Worm (Caenorhabditis elegans) whole organism, young adult: ENCODE measurements around the gene F44B9.8.

Experiments used
- B0261.1 ChIP-seq: sonication (generic microtip); optimal IDR thresholded peaks from 2 replicates; lab custom pipeline; 2016; ENCODE audit warnings: mild to moderate bottlenecking, missing genetic modification characterization, moderate library complexity, missing compliant biosample characterization
- C06A6.2 ChIP-seq: fragments of 200-800 bp; sonication (Bioruptor generic); conservative IDR thresholded peaks from 2 replicates; pipeline ENCODE4 v1.3.6; 2022; ENCODE audit warnings: missing genetic modification characterization, missing compliant biosample characterization
- C17E4.6 ChIP-seq: fragments of 200-800 bp; sonication (Bioruptor generic); IDR thresholded peaks from 2 replicates; pipeline ENCODE4 v1.3.6; 2022; ENCODE audit warnings: missing genetic modification reagents, missing genetic modification characterization, missing compliant biosample characterization
- D2030.7 ChIP-seq: fragments of 200-800 bp; sonication (Bioruptor generic); IDR thresholded peaks from 2 replicates; pipeline ENCODE4 v1.3.6; 2022; ENCODE audit warnings: missing genetic modification reagents, missing genetic modification characterization, missing compliant biosample characterization
- F23B12.7 ChIP-seq: sonication (generic microtip); optimal IDR thresholded peaks from 2 replicates; lab custom pipeline; 2017; ENCODE audit warnings: missing genetic modification characterization, mild to moderate bottlenecking, missing compliant biosample characterization, antibody characterized with exemption, moderate library complexity; ENCODE audit not compliant: insufficient read depth
- F39B2.1 ChIP-seq: fragments of 200-800 bp; sonication (Bioruptor generic); IDR thresholded peaks from 2 replicates; pipeline ENCODE4 v1.3.6; 2022; ENCODE audit warnings: missing genetic modification reagents, missing genetic modification characterization, missing compliant biosample characterization
- K11D2.4 ChIP-seq: fragments of 200-800 bp; sonication (Bioruptor generic); IDR thresholded peaks from 2 replicates; pipeline ENCODE4 v1.3.6; 2022; ENCODE audit warnings: missing genetic modification reagents, missing genetic modification characterization, missing compliant biosample characterization
- T26A5.8 ChIP-seq: sonication (generic microtip); optimal IDR thresholded peaks from 2 replicates; lab custom pipeline; 2016; ENCODE audit warnings: missing genetic modification characterization, missing compliant biosample characterization
- Y56A3A.18 ChIP-seq: fragments of 200-800 bp; sonication (Bioruptor generic); IDR thresholded peaks from 2 replicates; pipeline ENCODE4 v1.3.6; 2022; ENCODE audit warnings: missing genetic modification reagents, missing genetic modification characterization, missing compliant biosample characterization
- Y67H2A.10 ChIP-seq: fragments of 200-800 bp; sonication (Bioruptor generic); conservative IDR thresholded peaks from 2 replicates; pipeline ENCODE4 v1.3.6; 2022; ENCODE audit warnings: missing genetic modification reagents, missing genetic modification characterization, missing compliant biosample characterization
- ama-1 ChIP-seq, 3 experiments: fragments of 150-350 bp in 1 of 3; sonication (generic microtip) in 2 of 3; optimal IDR thresholded peaks; 2 replicates each; lab custom pipeline; 2014 to 2018; ENCODE audit warnings: missing biosample characterization in 2 of 3, missing genetic modification characterization in 2 of 3, missing genetic modification reagents in 2 of 3
- aptf-3 ChIP-seq: fragments of 200-800 bp; sonication (Bioruptor generic); IDR thresholded peaks from 2 replicates; pipeline ENCODE4 v1.3.6; 2022; ENCODE audit warnings: missing genetic modification characterization, missing compliant biosample characterization
- athp-1 ChIP-seq: sonication (generic microtip); optimal IDR thresholded peaks from 2 replicates; lab custom pipeline; 2017; ENCODE audit warnings: mild to moderate bottlenecking, missing genetic modification characterization, missing compliant biosample characterization
- attf-3 ChIP-seq: fragments of 200-800 bp; sonication (Bioruptor generic); conservative IDR thresholded peaks from 2 replicates; pipeline ENCODE4 v1.3.6; 2022; ENCODE audit warnings: missing genetic modification reagents, missing genetic modification characterization, missing compliant biosample characterization
- attf-6 ChIP-seq: fragments of 200-800 bp; sonication (Bioruptor generic); IDR thresholded peaks from 2 replicates; pipeline ENCODE4 v1.3.6; 2022; ENCODE audit warnings: missing genetic modification reagents, missing genetic modification characterization, missing compliant biosample characterization
- bed-1 ChIP-seq: fragments of 200-800 bp; sonication (Bioruptor generic); IDR thresholded peaks from 2 replicates; pipeline ENCODE4 v1.3.6; 2022; ENCODE audit warnings: missing genetic modification reagents, missing genetic modification characterization, missing compliant biosample characterization
- cebp-2 ChIP-seq: fragments of 200-800 bp; sonication (Bioruptor generic); IDR thresholded peaks from 2 replicates; pipeline ENCODE4 v1.3.6; 2022; ENCODE audit warnings: missing genetic modification characterization, missing compliant biosample characterization
- chd-7 ChIP-seq: sonication (generic microtip); optimal IDR thresholded peaks from 2 replicates; lab custom pipeline; 2016; ENCODE audit warnings: mild to moderate bottlenecking, missing genetic modification characterization, moderate library complexity, missing compliant biosample characterization
- die-1 ChIP-seq: sonication (generic microtip); optimal IDR thresholded peaks from 2 replicates; lab custom pipeline; 2016; ENCODE audit warnings: missing genotype, mild to moderate bottlenecking, missing genetic modification characterization, missing compliant biosample characterization
- dpl-1 ChIP-seq: fragments of 150-350 bp; optimal IDR thresholded peaks from 2 replicates; lab custom pipeline; 2014; ENCODE audit warnings: missing biosample characterization, missing genetic modification reagents, missing genetic modification characterization
- efl-1 ChIP-seq: fragments of 150-350 bp; optimal IDR thresholded peaks from 2 replicates; lab custom pipeline; 2014; ENCODE audit warnings: missing biosample characterization, missing genetic modification reagents, missing genetic modification characterization
- egl-18 ChIP-seq: fragments of 200-800 bp; sonication (Bioruptor generic); IDR thresholded peaks from 2 replicates; pipeline ENCODE4 v1.3.6; 2022; ENCODE audit warnings: missing genetic modification reagents, missing genetic modification characterization, missing compliant biosample characterization
- egl-44 ChIP-seq: fragments of 200-800 bp; sonication (Bioruptor generic); IDR thresholded peaks from 2 replicates; pipeline ENCODE4 v1.3.6; 2022; ENCODE audit warnings: missing genetic modification reagents, missing genetic modification characterization, missing compliant biosample characterization
- hmg-1.2 ChIP-seq: fragments of 200-800 bp; sonication (Bioruptor generic); IDR thresholded peaks from 2 replicates; pipeline ENCODE4 v1.3.6; 2022; ENCODE audit warnings: missing genetic modification reagents, missing genetic modification characterization, missing compliant biosample characterization
- hsf-1 ChIP-seq: fragments of 200-800 bp; sonication (Bioruptor generic); IDR thresholded peaks from 2 replicates; pipeline ENCODE4 v1.3.6; 2022; ENCODE audit warnings: missing genetic modification reagents, missing genetic modification characterization, missing compliant biosample characterization
- lag-1 ChIP-seq: fragments of 200-800 bp; sonication (Bioruptor generic); IDR thresholded peaks from 2 replicates; pipeline ENCODE4 v1.3.6; 2022; ENCODE audit warnings: missing genetic modification reagents, missing genetic modification characterization, missing compliant biosample characterization
- let-526 ChIP-seq: fragments of 200-800 bp; sonication (Bioruptor generic); IDR thresholded peaks from 2 replicates; pipeline ENCODE4 v1.3.6; 2022; ENCODE audit warnings: missing genetic modification reagents, missing genetic modification characterization, missing compliant biosample characterization
- let-607 ChIP-seq, 2 experiments: fragments of 200-800 bp in 1 of 2; sonication (Bioruptor generic) in 1 of 2; sonication (generic microtip) in 1 of 2; optimal IDR thresholded peaks; 2 replicates each; lab custom pipeline; 2016 to 2018; ENCODE audit warnings: mild to moderate bottlenecking in 2 of 2, missing compliant biosample characterization in 2 of 2, missing genetic modification characterization in 2 of 2, moderate library complexity in 2 of 2, missing genotype in 1 of 2
- lin-26 ChIP-seq: fragments of 200-800 bp; sonication (Bioruptor generic); IDR thresholded peaks from 2 replicates; pipeline ENCODE4 v1.3.6; 2022; ENCODE audit warnings: missing genetic modification reagents, missing genetic modification characterization, missing compliant biosample characterization
- mel-28 ChIP-seq: sonication (generic microtip); optimal IDR thresholded peaks from 2 replicates; lab custom pipeline; 2016; ENCODE audit warnings: borderline replicate concordance, mild to moderate bottlenecking, missing genetic modification characterization, missing compliant biosample characterization
- mes-4 ChIP-seq: sonication (generic microtip); optimal IDR thresholded peaks from 2 replicates; lab custom pipeline; 2016; ENCODE audit warnings: missing genotype, missing genetic modification characterization, missing compliant biosample characterization
- nfya-2 ChIP-seq: fragments of 200-800 bp; sonication (Bioruptor generic); IDR thresholded peaks from 2 replicates; pipeline ENCODE4 v1.3.6; 2022; ENCODE audit warnings: missing genetic modification reagents, missing genetic modification characterization, missing compliant biosample characterization
- nfyb-1 ChIP-seq: fragments of 200-800 bp; sonication (Bioruptor generic); IDR thresholded peaks from 2 replicates; pipeline ENCODE4 v1.3.6; 2022; ENCODE audit warnings: missing genetic modification reagents, missing genetic modification characterization, missing compliant biosample characterization
- nhr-179 ChIP-seq: sonication (generic microtip); optimal IDR thresholded peaks from 2 replicates; lab custom pipeline; 2016; ENCODE audit warnings: mild to moderate bottlenecking, missing genetic modification characterization, missing compliant biosample characterization
- nhr-80 ChIP-seq: sonication (generic microtip); optimal IDR thresholded peaks from 2 replicates; lab custom pipeline; 2016; ENCODE audit warnings: missing genetic modification characterization, missing compliant biosample characterization
- pha-4 ChIP-seq: fragments of 150-350 bp; sonication (generic microtip); optimal IDR thresholded peaks from 2 replicates; lab custom pipeline; 2014; ENCODE audit warnings: missing biosample characterization, missing genetic modification reagents, missing genetic modification characterization
- rec-8 ChIP-seq, 2 experiments: sonication (generic microtip); optimal IDR thresholded peaks; 2 replicates each; lab custom pipeline; 2016; ENCODE audit warnings: mild to moderate bottlenecking in 2 of 2, missing genetic modification characterization in 2 of 2, missing genetic modification reagents in 2 of 2, missing genotype in 2 of 2, missing biosample characterization in 1 of 2, missing compliant biosample characterization in 1 of 2, moderate library complexity in 1 of 2
- unc-130 ChIP-seq: sonication (generic microtip); optimal IDR thresholded peaks from 2 replicates; lab custom pipeline; 2016; ENCODE audit warnings: missing genetic modification reagents, missing genetic modification characterization, missing compliant biosample characterization
- ztf-22 ChIP-seq: fragments of 200-800 bp; sonication (Bioruptor generic); optimal IDR thresholded peaks from 2 replicates; lab custom pipeline; 2018; ENCODE audit warnings: mild to moderate bottlenecking, missing genetic modification characterization, moderate library complexity, missing compliant biosample characterization
- ztf-25 ChIP-seq: fragments of 200-800 bp; sonication (Bioruptor generic); IDR thresholded peaks from 2 replicates; pipeline ENCODE4 v1.3.6; 2022; ENCODE audit warnings: missing genetic modification reagents, missing genetic modification characterization, missing compliant biosample characterization
- ztf-6 ChIP-seq: fragments of 200-800 bp; sonication (Bioruptor generic); IDR thresholded peaks from 2 replicates; pipeline ENCODE4 v1.3.6; 2022; ENCODE audit warnings: missing genetic modification reagents, missing genetic modification characterization, missing compliant biosample characterization

Gene F44B9.8

DNA sequence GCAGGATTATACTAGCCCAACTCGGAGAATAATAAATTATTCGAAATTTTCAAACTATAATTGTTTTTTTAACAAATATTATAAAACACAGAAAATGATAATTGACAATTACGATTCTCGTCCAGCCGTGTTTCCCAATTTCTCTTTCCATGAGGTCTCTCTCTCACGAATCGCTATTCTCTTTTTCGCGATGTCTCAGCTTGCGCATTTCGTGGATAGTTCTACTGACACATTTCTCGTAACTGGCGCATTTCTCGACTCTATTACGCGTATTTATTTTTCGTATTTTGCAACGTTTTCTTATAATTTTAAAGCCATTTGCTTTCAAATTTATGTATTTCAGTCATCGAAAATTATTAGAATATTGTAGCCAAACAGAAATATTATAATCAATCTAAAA lies 14.3 kb upstream of the F44B9.8 start (continued):
- peak; percentile 96 for TF ChIP-seq C17E4.6 (GFP tag; lab: Robert Waterston, UW)
- peak; percentile 71 for TF ChIP-seq hsf-1 (GFP tag; lab: Robert Waterston, UW)
- TF ChIP-seq nhr-80, result peak; percentile 99
- TF ChIP-seq ztf-25 (GFP tag; lab: Robert Waterston, UW), result peak; percentile 100
- peak; percentile 51 for TF ChIP-seq B0261.1 (tag; lab: Kevin White, UChicago)
- peak; percentile 93 for TF ChIP-seq ztf-22 (GFP tag; lab: Kevin White, UChicago)
- TF ChIP-seq mel-28, result peak; percentile 77
- TF ChIP-seq nhr-179 (tag; lab: Kevin White, UChicago), result no peak
- peak; percentile 95 for TF ChIP-seq chd-7 (tag; lab: Kevin White, UChicago)
- TF ChIP-seq rec-8 (tag; optimal IDR thresholded peaks at IDR 0.05; lab: Kevin White, UChicago), result peak; percentile 93 to 99
- peak; percentile 55; the same call in 1 of the 2 replicates for TF ChIP-seq aptf-3
- peak; percentile 52 for TF ChIP-seq mes-4 (tag; lab: Kevin White, UChicago)
- no peak for TF ChIP-seq lag-1 (GFP tag; lab: Robert Waterston, UW)
- peak; percentile 69; the same call in 1 of the 2 replicates for TF ChIP-seq egl-18 (GFP tag; lab: Robert Waterston, UW)
- TF ChIP-seq nfyb-1 (GFP tag; lab: Robert Waterston, UW), result no peak; the same call in 1 of the 2 replicates
- TF ChIP-seq athp-1 (tag; lab: Kevin White, UChicago), result peak; percentile 98
- TF ChIP-seq attf-3, result peak; percentile 94
- TF ChIP-seq K11D2.4, result peak; percentile 95; the same call in 1 of the 2 replicates
- peak; percentile 97 for TF ChIP-seq die-1 (tag; lab: Kevin White, UChicago)
- TF ChIP-seq ama-1 (optimal IDR thresholded peaks at IDR 0.05; lab: Kevin White, UChicago), result no peak
- no peak for TF ChIP-seq ama-1 (GFP tag; optimal IDR thresholded peaks at IDR 0.05; lab: Kevin White, UChicago)
- TF ChIP-seq egl-44 (GFP tag; lab: Robert Waterston, UW), result peak; percentile 93
- peak; percentile 88 for TF ChIP-seq hmg-1.2 (GFP tag; lab: Robert Waterston, UW)
- TF ChIP-seq Y67H2A.10 (GFP tag; lab: Robert Waterston, UW), result peak; percentile 98
- no peak for TF ChIP-seq cebp-2
- TF ChIP-seq let-526 (GFP tag; lab: Robert Waterston, UW), result peak; percentile 99
- TF ChIP-seq unc-130 (GFP tag; lab: Kevin White, UChicago), result peak; percentile 99
- TF ChIP-seq F39B2.1 (GFP tag; lab: Robert Waterston, UW), result no peak
- no peak for TF ChIP-seq T26A5.8 (tag; lab: Kevin White, UChicago)
- no peak for TF ChIP-seq nfya-2 (GFP tag; lab: Robert Waterston, UW)
- TF ChIP-seq efl-1 (GFP tag; lab: Kevin White, UChicago), result peak; percentile 83
- TF ChIP-seq D2030.7 (GFP tag; lab: Robert Waterston, UW), result peak; percentile 97
- 0 out of 2 replicates have a peak, but pooled peaks have one; percentile 58 for TF ChIP-seq Y56A3A.18 (GFP tag; lab: Robert Waterston, UW)
- TF ChIP-seq lin-26 (GFP tag; lab: Robert Waterston, UW), result peak; percentile 97
- TF ChIP-seq ztf-6, result peak; percentile 99
- TF ChIP-seq pha-4 (tag; lab: Kevin White, UChicago), result peak; percentile 95
- no peak for TF ChIP-seq bed-1 (GFP tag; lab: Robert Waterston, UW)
- peak; percentile 84 to 91 for TF ChIP-seq let-607 (tag; optimal IDR thresholded peaks at IDR 0.05; lab: Kevin White, UChicago)
- peak; percentile 89 for TF ChIP-seq dpl-1 (GFP tag; lab: Kevin White, UChicago)
- peak; percentile 67; the same call in 1 of the 2 replicates for TF ChIP-seq C06A6.2
- TF ChIP-seq attf-6 (GFP tag; lab: Robert Waterston, UW), result peak; percentile 82
- TF ChIP-seq F23B12.7 (tag; lab: Kevin White, UChicago), result peak; percentile 99
- TF ChIP-seq, all 124 proteins: peak for 98
